Worm (Caenorhabditis elegans) whole organism, L2 larva: Measurements from ENCODE around the gene sra-27.

Experiments used
- F13H6.1 ChIP-seq: sonication (generic microtip); optimal IDR thresholded peaks from 2 replicates; lab custom pipeline; 2016; ENCODE audit warnings: missing genetic modification characterization, missing compliant biosample characterization
- aly-2 ChIP-seq: fragments of 150-350 bp; optimal IDR thresholded peaks from 2 replicates; lab custom pipeline; 2014; ENCODE audit warnings: missing biosample characterization, missing genetic modification characterization
- ama-1 ChIP-seq: fragments of 150-350 bp; optimal IDR thresholded peaks from 2 replicates; lab custom pipeline; 2018; ENCODE audit warnings: inconsistent platforms
- blmp-1 ChIP-seq: sonication (generic microtip); optimal IDR thresholded peaks from 2 replicates; lab custom pipeline; 2017; ENCODE audit warnings: missing genetic modification characterization, mild to moderate bottlenecking, missing compliant biosample characterization, antibody characterized with exemption, moderate library complexity; ENCODE audit not compliant: insufficient read depth
- ceh-82 ChIP-seq: fragments of 150-350 bp; optimal IDR thresholded peaks from 2 replicates; lab custom pipeline; 2014; ENCODE audit warnings: missing biosample characterization, missing genetic modification characterization
- elt-3 ChIP-seq: sonication (generic microtip); optimal IDR thresholded peaks from 2 replicates; lab custom pipeline; 2017; ENCODE audit warnings: missing biosample characterization, missing genetic modification characterization
- lsy-2 ChIP-seq, 2 experiments: fragments of 150-350 bp in 1 of 2; sonication (generic microtip) in 1 of 2; optimal IDR thresholded peaks; 2 replicates each; lab custom pipeline; 2014 to 2017; ENCODE audit warnings: missing biosample characterization in 2 of 2, missing genetic modification characterization in 2 of 2
- peb-1 ChIP-seq: fragments of 150-350 bp; optimal IDR thresholded peaks from 2 replicates; lab custom pipeline; 2014; ENCODE audit warnings: missing biosample characterization, missing genetic modification characterization
- unc-39 ChIP-seq: fragments of 150-350 bp; optimal IDR thresholded peaks from 2 replicates; lab custom pipeline; 2014; ENCODE audit warnings: missing biosample characterization, missing genetic modification characterization
- ztf-11 ChIP-seq: sonication (generic microtip); optimal IDR thresholded peaks from 2 replicates; lab custom pipeline; 2017; ENCODE audit warnings: missing biosample characterization, missing genetic modification characterization

- no peak for TF ChIP-seq ztf-11 (tag; lab: Kevin White, UChicago)
- no peak for TF ChIP-seq aly-2 (tag; lab: Kevin White, UChicago)
- no peak for TF ChIP-seq unc-39 (tag; lab: Kevin White, UChicago)
- TF ChIP-seq peb-1 (tag; lab: Kevin White, UChicago), result no peak
- no peak for TF ChIP-seq lsy-2 (tag; optimal IDR thresholded peaks at IDR 0.05; lab: Kevin White, UChicago)
- TF ChIP-seq blmp-1, result no peak
- TF ChIP-seq ama-1 (lab: Kevin White, UChicago), result no peak
- TF ChIP-seq elt-3 (tag; lab: Kevin White, UChicago), result no peak
- no peak for TF ChIP-seq ceh-82 (tag; lab: Kevin White, UChicago)
- TF ChIP-seq F13H6.1 (tag; lab: Kevin White, UChicago), result no peak
Observed at ce11 chrII:6594151-6594550, 25.3 kb downstream of the sra-27 start, which contains the start of gene aipr-1.
